Worm (Caenorhabditis elegans): ENCODE data around the gene cyp-37A1.

cyp-37A1 gene

ce11 chrII:14016865-14017264 lies at the start of gene cyp-37A1:
Gene cyp-37A1, minus strand, starts transcription at chrII:14016965.
- no peak for TF ChIP-seq ceh-24 (tag; optimal IDR thresholded peaks at IDR 0.05)
- no peak for TF ChIP-seq zip-5 (tag; optimal IDR thresholded peaks at IDR 0.05)
- TF ChIP-seq ref-2 (tag; optimal IDR thresholded peaks at IDR 0.05): no peak
- TF ChIP-seq Y22D7AL.16 (tag; optimal IDR thresholded peaks at IDR 0.05): no peak
- no peak for TF ChIP-seq tbx-2 (tag; optimal IDR thresholded peaks at IDR 0.05)
- TF ChIP-seq gmeb-2 (tag; optimal IDR thresholded peaks at IDR 0.05): no peak
- TF ChIP-seq che-1 (tag; optimal IDR thresholded peaks at IDR 0.05): no peak
- no peak for TF ChIP-seq nhr-232 (tag; optimal IDR thresholded peaks at IDR 0.05)
- no peak for TF ChIP-seq pha-4 (tag; optimal IDR thresholded peaks at IDR 0.05)
- TF ChIP-seq tbx-7 (tag; optimal IDR thresholded peaks at IDR 0.05): no peak
- no peak for TF ChIP-seq pha-2 (tag; optimal IDR thresholded peaks at IDR 0.05)
- TF ChIP-seq ceh-34 (tag; optimal IDR thresholded peaks at IDR 0.05): no peak
- TF ChIP-seq pros-1 (tag; optimal IDR thresholded peaks at IDR 0.05): no peak
- TF ChIP-seq pag-3 (tag; optimal IDR thresholded peaks at IDR 0.05; ENCODE audit: borderline replicate concordance): no peak
- no peak for TF ChIP-seq sox-2 (GFP tag; IDR thresholded peaks at IDR 0.05)
- TF ChIP-seq dmd-4 (tag; optimal IDR thresholded peaks at IDR 0.05; ENCODE audit: borderline replicate concordance): no peak
- no peak for TF ChIP-seq ets-4 (tag; optimal IDR thresholded peaks at IDR 0.05)
- no peak for TF ChIP-seq pax-1 (tag; optimal IDR thresholded peaks at IDR 0.05)
- no peak for TF ChIP-seq sox-4 (tag; optimal IDR thresholded peaks at IDR 0.05)

ce11 chrII:14065486-14065885 lies 48.7 kb upstream of the cyp-37A1 start:
- no peak for TF ChIP-seq ref-2 (tag; optimal IDR thresholded peaks at IDR 0.05)
- TF ChIP-seq sdc-2 (tag; optimal IDR thresholded peaks at IDR 0.05): no peak
- TF ChIP-seq T23F11.4 (GFP tag; optimal IDR thresholded peaks at IDR 0.05): no peak
- TF ChIP-seq K02D7.2 (tag; optimal IDR thresholded peaks at IDR 0.05): no peak
- TF ChIP-seq nhr-11 (tag; optimal IDR thresholded peaks at IDR 0.05): no peak

DNA sequence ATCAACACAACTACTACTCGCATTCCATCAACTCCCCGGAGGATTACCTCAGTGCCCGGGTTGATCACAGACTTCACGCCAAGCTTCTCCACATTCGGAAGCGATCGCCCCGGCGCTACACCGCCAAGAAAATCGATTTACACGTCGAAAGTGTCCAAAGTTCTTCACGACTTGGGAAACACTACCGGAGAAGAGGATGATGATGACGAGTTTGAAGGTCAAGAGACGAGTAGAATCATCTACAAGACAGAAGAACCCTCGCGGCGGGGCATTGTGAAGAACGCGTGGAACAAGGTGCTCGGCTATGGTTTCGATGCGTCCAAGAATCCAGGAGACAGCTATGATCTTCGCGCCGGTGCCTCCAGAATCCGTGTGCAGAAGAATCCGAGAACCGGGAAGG lies 47.3 kb upstream of the cyp-37A1 start:
- TF ChIP-seq ref-2 (tag; optimal IDR thresholded peaks at IDR 0.05) (no peak), pha-2 (tag; optimal IDR thresholded peaks at IDR 0.05) (no peak), ceh-18 (tag; optimal IDR thresholded peaks at IDR 0.05) (no peak), ceh-45 (GFP tag; IDR thresholded peaks at IDR 0.05) (no peak), sox-4 (tag; optimal IDR thresholded peaks at IDR 0.05) (no peak), odd-2 (tag; optimal IDR thresholded peaks at IDR 0.05) (no peak), pha-4 (tag; optimal IDR thresholded peaks at IDR 0.05) (no peak), rnt-1 (tag; optimal IDR thresholded peaks at IDR 0.05) (no peak), pax-1 (tag; optimal IDR thresholded peaks at IDR 0.05) (no peak), lin-11 (tag; optimal IDR thresholded peaks at IDR 0.05) (no peak), nhr-11 (tag; optimal IDR thresholded peaks at IDR 0.05) (no peak)

DNA sequence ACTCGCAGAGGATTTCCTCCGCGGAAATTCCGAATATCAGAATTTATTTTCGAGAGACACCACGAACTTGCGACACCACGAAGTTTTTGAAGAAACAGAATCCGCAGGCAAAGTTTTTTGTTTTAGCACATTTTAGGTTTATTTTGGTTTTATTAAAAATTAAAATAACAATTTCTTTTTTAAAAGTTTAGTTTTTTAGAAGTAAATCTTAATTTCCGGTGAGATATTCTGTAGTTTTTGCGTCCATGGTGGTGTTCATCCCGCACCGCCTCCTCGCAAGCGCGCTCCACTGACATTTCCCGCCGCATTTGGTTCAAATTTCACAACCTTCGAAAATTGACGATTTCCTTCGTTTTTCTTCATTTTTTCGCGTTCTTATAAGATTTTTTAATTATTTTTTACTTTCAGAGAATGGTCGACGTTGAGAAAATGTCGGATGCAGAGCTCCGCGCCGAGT lies 46.3 kb upstream of the cyp-37A1 start, which contains the start of gene lem-2:
Gene lem-2, plus strand, starts transcription at position 407 of the 457 bp plus-strand sequence.
- TF ChIP-seq dmd-4 (tag; optimal IDR thresholded peaks at IDR 0.05; ENCODE audit: borderline replicate concordance) (peak; percentile 52), ceh-19 (GFP tag; optimal IDR thresholded peaks at IDR 0.05) (peak; percentile 45), ceh-2 (tag; optimal IDR thresholded peaks at IDR 0.05) (peak; percentile 95), ceh-18 (tag; optimal IDR thresholded peaks at IDR 0.05) (peak; percentile 63), C08G9.2 (tag; optimal IDR thresholded peaks at IDR 0.05) (peak; percentile 90), unc-55 (GFP tag; optimal IDR thresholded peaks at IDR 0.05) (no peak), F13H6.1 (tag; optimal IDR thresholded peaks at IDR 0.05) (peak; percentile 84), ceh-45 (GFP tag; IDR thresholded peaks at IDR 0.05) (no peak), pag-3 (tag; optimal IDR thresholded peaks at IDR 0.05; ENCODE audit: borderline replicate concordance) (peak; percentile 65), ceh-48 (tag; optimal IDR thresholded peaks at IDR 0.05) (peak; percentile 34), lim-6 (tag; optimal IDR thresholded peaks at IDR 0.05) (peak; percentile 89), fkh-10 (GFP tag; optimal IDR thresholded peaks at IDR 0.05) (no peak), sox-2 (GFP tag; IDR thresholded peaks at IDR 0.05) (no peak), K09A11.1 (tag; optimal IDR thresholded peaks at IDR 0.05; ENCODE audit: insufficient read depth) (no peak), dve-1 (tag; optimal IDR thresholded peaks at IDR 0.05) (no peak), ceh-22 (tag; optimal IDR thresholded peaks at IDR 0.05) (no peak), odd-2 (tag; optimal IDR thresholded peaks at IDR 0.05) (no peak), ets-4 (tag; optimal IDR thresholded peaks at IDR 0.05) (peak; percentile 90), pha-4 (tag; optimal IDR thresholded peaks at IDR 0.05) (no peak), ceh-9 (tag; optimal IDR thresholded peaks at IDR 0.05) (no peak), npax-4 (tag; optimal IDR thresholded peaks at IDR 0.05) (peak; percentile 64), ceh-14 (tag; optimal IDR thresholded peaks at IDR 0.05) (peak; percentile 96), ztf-16 (tag; optimal IDR thresholded peaks at IDR 0.05) (peak; percentile 88), nhr-11 (tag; optimal IDR thresholded peaks at IDR 0.05) (no peak), elt-2 (tag; optimal IDR thresholded peaks at IDR 0.05) (peak; percentile 95), sox-4 (tag; optimal IDR thresholded peaks at IDR 0.05) (peak; percentile 57), che-1 (tag; optimal IDR thresholded peaks at IDR 0.05) (peak; percentile 45), madf-2 (tag; optimal IDR thresholded peaks at IDR 0.05) (peak; percentile 61), pros-1 (tag; optimal IDR thresholded peaks at IDR 0.05) (no peak), pat-9 (tag; optimal IDR thresholded peaks at IDR 0.05) (peak; percentile 24)

Measured in whole organism, late embryonic.